Worm (Caenorhabditis elegans): ENCODE results near the gene F40E12.1.

The F40E12.1 gene

DNA sequence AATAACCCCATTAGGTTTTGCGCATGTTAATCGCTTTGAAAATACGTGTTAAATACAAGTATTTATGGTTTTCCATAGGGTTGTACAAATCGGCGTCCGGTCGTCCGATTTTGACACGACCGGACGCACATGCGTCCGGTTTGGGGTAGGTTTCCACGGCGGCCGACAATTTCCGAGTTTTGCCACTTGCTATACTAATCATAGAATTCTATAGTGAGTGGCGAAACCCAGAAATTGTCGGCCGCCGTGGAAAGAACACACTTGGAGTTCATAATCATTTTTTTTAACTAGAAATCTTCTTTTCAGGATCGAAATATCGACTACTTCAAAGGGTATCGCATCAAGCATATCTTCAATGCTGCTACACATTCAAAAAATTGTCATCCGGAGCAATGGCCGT lies 17.2 kb downstream of the F40E12.1 start:
- TF ChIP-seq nhr-28 (tag; optimal IDR thresholded peaks at IDR 0.05), result no peak
- no peak for TF ChIP-seq nfya-1 (tag; optimal IDR thresholded peaks at IDR 0.05; ENCODE audit: insufficient read depth)
- no peak for TF ChIP-seq nhr-12 (tag; optimal IDR thresholded peaks at IDR 0.05)
- no peak for TF ChIP-seq nhr-11 (tag; optimal IDR thresholded peaks at IDR 0.05)
- TF ChIP-seq ZK546.5 (tag; optimal IDR thresholded peaks at IDR 0.05), result no peak
- TF ChIP-seq nhr-77 (tag; optimal IDR thresholded peaks at IDR 0.05), result no peak
- no peak for TF ChIP-seq skn-1 (tag; optimal IDR thresholded peaks at IDR 0.05)
- TF ChIP-seq pqm-1 (tag; optimal IDR thresholded peaks at IDR 0.05), result no peak
- no peak for TF ChIP-seq fkh-10 (GFP tag; optimal IDR thresholded peaks at IDR 0.05)
- no peak for TF ChIP-seq nhr-76 (tag; optimal IDR thresholded peaks at IDR 0.05)
- no peak for TF ChIP-seq nhr-23 (tag; optimal IDR thresholded peaks at IDR 0.05)
- no peak for TF ChIP-seq ceh-28 (tag; optimal IDR thresholded peaks at IDR 0.05)
- TF ChIP-seq hmg-11 (tag; optimal IDR thresholded peaks at IDR 0.05), result no peak
- no peak for TF ChIP-seq daf-12 (tag; optimal IDR thresholded peaks at IDR 0.05)
- no peak for TF ChIP-seq tbx-2 (tag; optimal IDR thresholded peaks at IDR 0.05)
- TF ChIP-seq ceh-82 (tag; optimal IDR thresholded peaks at IDR 0.05), result no peak
- TF ChIP-seq ceh-16 (tag; optimal IDR thresholded peaks at IDR 0.05), result no peak
- TF ChIP-seq mml-1 (tag; optimal IDR thresholded peaks at IDR 0.05), result no peak
- no peak for TF ChIP-seq R02D3.7 (tag; optimal IDR thresholded peaks at IDR 0.05)
- no peak for TF ChIP-seq ztf-11 (tag; optimal IDR thresholded peaks at IDR 0.05)

DNA sequence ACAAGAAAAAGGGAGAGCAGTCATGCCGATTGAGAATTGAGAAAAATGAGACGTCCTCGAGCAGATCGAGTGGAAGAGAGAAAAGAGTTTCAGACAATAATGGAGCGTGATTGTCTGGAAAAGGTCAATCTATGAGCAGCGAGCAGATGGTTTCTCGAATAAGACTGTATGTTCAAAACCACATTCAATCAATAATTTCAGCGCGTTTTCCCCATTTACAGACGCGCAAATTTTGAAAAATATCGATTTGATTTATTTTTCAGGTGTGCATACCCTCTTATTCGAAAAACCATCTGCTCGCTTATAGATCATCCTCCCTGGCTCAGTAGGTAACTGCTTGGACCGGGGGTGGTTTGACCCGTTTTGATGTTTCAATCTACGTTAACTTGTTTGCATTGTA lies 21.6 kb downstream of the F40E12.1 start, which contains the start of gene fbxb-31:
Gene fbxb-31, minus strand, starts transcription at position 101 of the 400 bp plus-strand sequence.
- TF ChIP-seq skn-1 (tag; optimal IDR thresholded peaks at IDR 0.05) (no peak), ztf-4 (tag; optimal IDR thresholded peaks at IDR 0.05) (no peak), tbx-2 (tag; optimal IDR thresholded peaks at IDR 0.05) (no peak), snpc-4 (tag; optimal IDR thresholded peaks at IDR 0.05) (no peak), nhr-28 (tag; optimal IDR thresholded peaks at IDR 0.05) (no peak), elt-3 (tag; optimal IDR thresholded peaks at IDR 0.05) (no peak), lsy-12 (tag; optimal IDR thresholded peaks at IDR 0.05) (no peak), ama-1 (optimal IDR thresholded peaks at IDR 0.05) (no peak), fkh-10 (GFP tag; optimal IDR thresholded peaks at IDR 0.05) (no peak), ZK546.5 (tag; optimal IDR thresholded peaks at IDR 0.05) (no peak), ceh-9 (tag; optimal IDR thresholded peaks at IDR 0.05) (no peak), nhr-11 (tag; optimal IDR thresholded peaks at IDR 0.05) (no peak), nhr-12 (tag; optimal IDR thresholded peaks at IDR 0.05) (no peak), nhr-25 (tag; optimal IDR thresholded peaks at IDR 0.05) (no peak), daf-12 (tag; optimal IDR thresholded peaks at IDR 0.05) (no peak)

DNA sequence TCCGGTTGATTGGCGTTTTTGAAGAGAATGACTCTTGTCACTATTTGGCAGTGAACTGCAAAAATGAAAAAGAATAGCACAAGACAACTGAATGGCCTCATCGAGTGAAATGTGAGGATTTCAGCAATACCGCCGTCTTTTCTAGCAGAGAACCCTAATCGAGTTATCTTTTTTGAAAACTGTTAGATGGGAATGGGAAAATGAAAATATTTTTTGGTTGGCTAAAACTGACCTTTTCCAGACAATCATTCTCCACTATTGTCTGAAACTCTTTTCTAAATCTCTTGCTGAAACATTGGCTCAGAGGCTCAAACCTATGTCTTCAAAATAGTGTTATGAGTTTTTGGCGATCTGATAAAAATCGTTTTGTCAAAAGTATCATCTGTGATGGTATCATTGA lies 22.6 kb downstream of the F40E12.1 start, which contains the start of gene M151.10:
Gene M151.10, minus strand, starts transcription at position 101 of the 400 bp plus-strand sequence.
- TF ChIP-seq skn-1 (tag; optimal IDR thresholded peaks at IDR 0.05) (no peak), ZK546.5 (tag; optimal IDR thresholded peaks at IDR 0.05) (no peak), eor-1 (tag; optimal IDR thresholded peaks at IDR 0.05) (no peak), elt-3 (tag; optimal IDR thresholded peaks at IDR 0.05) (no peak), ztf-11 (tag; optimal IDR thresholded peaks at IDR 0.05) (no peak), nhr-23 (tag; optimal IDR thresholded peaks at IDR 0.05) (no peak), lin-39 (tag; optimal IDR thresholded peaks at IDR 0.05) (no peak), ztf-4 (tag; optimal IDR thresholded peaks at IDR 0.05) (no peak), jun-1 (tag; optimal IDR thresholded peaks at IDR 0.05) (no peak), mdl-1 (tag; optimal IDR thresholded peaks at IDR 0.05) (no peak), mml-1 (tag; optimal IDR thresholded peaks at IDR 0.05) (no peak), nhr-28 (tag; optimal IDR thresholded peaks at IDR 0.05) (no peak)

DNA sequence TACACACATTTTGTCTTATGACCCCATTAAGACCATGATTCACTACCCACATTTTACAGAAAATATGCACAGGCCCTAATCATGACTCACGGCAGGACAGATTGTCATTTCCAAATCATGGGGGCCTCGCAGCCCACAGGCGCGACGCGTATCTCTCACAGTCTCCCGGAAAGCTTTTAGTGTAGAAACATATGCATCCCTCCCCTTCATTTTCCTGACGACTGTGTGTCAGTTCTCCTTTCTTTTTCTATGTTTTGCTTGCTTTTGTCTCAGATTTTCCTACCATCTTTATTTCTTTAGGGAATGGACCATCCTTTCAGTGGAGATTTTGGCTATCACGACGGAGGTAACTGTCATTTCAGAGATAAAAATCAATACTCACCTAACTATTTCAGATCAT lies 23.6 kb downstream of the F40E12.1 start, which contains the start of gene M151.1:
Gene M151.1, plus strand, starts transcription at position 301 of the 400 bp plus-strand sequence.
- TF ChIP-seq nhr-43 (tag; optimal IDR thresholded peaks at IDR 0.05; ENCODE audit: poor library complexity, severe bottlenecking), result no peak
- TF ChIP-seq nhr-23 (tag; optimal IDR thresholded peaks at IDR 0.05), result no peak
- TF ChIP-seq ZK546.5 (tag; optimal IDR thresholded peaks at IDR 0.05), result no peak
- TF ChIP-seq elt-3 (tag; optimal IDR thresholded peaks at IDR 0.05), result no peak
- TF ChIP-seq ceh-9 (tag; optimal IDR thresholded peaks at IDR 0.05), result no peak

DNA sequence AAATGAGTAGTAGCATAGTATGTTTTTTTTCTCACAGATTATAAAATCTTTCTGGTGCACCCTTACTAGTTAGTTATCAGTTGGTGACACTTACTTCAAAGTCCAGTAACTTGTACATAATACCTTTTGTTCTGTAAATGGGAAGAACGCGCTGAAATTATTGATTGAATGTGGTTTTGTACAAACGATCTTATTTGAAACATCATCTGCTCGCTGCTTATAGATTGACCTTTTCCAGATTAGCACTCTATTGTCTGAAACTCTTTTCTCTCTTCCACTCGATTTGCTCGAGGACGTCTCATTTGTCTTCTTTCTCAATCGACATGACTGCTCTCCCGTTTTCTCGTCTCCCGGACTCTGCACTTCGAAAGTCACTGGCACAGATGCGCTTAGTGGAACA lies 29.5 kb downstream of the F40E12.1 start, which contains the start of gene fbxb-33:
Gene fbxb-33, plus strand, starts transcription at position 301 of the 400 bp plus-strand sequence.
- TF ChIP-seq elt-3 (tag; optimal IDR thresholded peaks at IDR 0.05) (no peak), R02D3.7 (tag; optimal IDR thresholded peaks at IDR 0.05) (no peak), tbx-2 (tag; optimal IDR thresholded peaks at IDR 0.05) (no peak)

Measured in whole organism, L3 larva.